Fruit fly (Drosophila melanogaster): ENCODE data around the gene fig.

Gene fig

dm6 chr3R:29757226-29757625, 23.0 kb downstream of the fig start:
- TF ChIP-seq CG32264 (GFP tag; optimal IDR thresholded peaks at IDR 0.05) (no peak), rgr (GFP tag; optimal IDR thresholded peaks at IDR 0.05) (peak; percentile 15), Rel (GFP tag; optimal IDR thresholded peaks at IDR 0.05) (no peak), Rel (tag; optimal IDR thresholded peaks at IDR 0.05) (peak; percentile 63)

DNA sequence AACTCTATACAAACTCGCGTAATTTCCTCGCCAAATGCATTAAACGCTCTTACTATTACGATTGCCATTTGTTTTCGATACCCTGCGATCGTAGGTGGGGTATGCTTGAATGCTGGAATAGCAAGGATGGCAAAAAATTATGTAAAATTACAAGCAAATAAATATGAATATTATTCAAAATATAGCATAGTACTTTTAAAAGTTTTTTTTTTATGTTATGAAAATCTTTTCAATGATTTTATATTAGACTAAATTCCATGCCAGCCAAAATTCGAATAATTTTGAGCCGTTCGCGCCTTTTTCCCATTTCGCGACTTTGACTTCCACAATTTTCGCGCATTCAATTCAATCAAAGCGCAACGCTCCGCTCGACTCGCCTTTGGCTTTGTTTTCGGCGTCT, 24.1 kb downstream of the fig start:
- no peak for TF ChIP-seq lola (GFP tag; optimal IDR thresholded peaks at IDR 0.05)
- no peak for TF ChIP-seq Hr78 (GFP tag; optimal IDR thresholded peaks at IDR 0.05)
- no peak for TF ChIP-seq br (GFP tag; optimal IDR thresholded peaks at IDR 0.05)
- TF ChIP-seq foxo (GFP tag; optimal IDR thresholded peaks at IDR 0.05) = no peak
- TF ChIP-seq sage (GFP tag; optimal IDR thresholded peaks at IDR 0.05) = no peak
- TF ChIP-seq rgr (GFP tag; optimal IDR thresholded peaks at IDR 0.05) = no peak
- TF ChIP-seq Dfd (GFP tag; optimal IDR thresholded peaks at IDR 0.05) = no peak
- no peak for TF ChIP-seq Myc (optimal IDR thresholded peaks at IDR 0.05)
- TF ChIP-seq woc (GFP tag; optimal IDR thresholded peaks at IDR 0.05) = no peak

- no peak for TF ChIP-seq br (GFP tag; optimal IDR thresholded peaks at IDR 0.05)
- peak in 1 of 2 experiments; percentile 1 for TF ChIP-seq foxo (GFP tag; optimal IDR thresholded peaks at IDR 0.05)
These were observed 25.0 kb downstream of the fig start for dm6 chr3R:29755248-29755647.

- TF ChIP-seq dsf (GFP tag; optimal IDR thresholded peaks at IDR 0.05; ENCODE audit: borderline replicate concordance) (no peak), N (GFP tag; optimal IDR thresholded peaks at IDR 0.05) (peak; percentile 61)
These were observed 30.8 kb downstream of the fig start for dm6 chr3R:29749304-29750066.

- TF ChIP-seq Sp1 (GFP tag; optimal IDR thresholded peaks at IDR 0.05) (peak; percentile 38), Mio (GFP tag; optimal IDR thresholded peaks at IDR 0.05) (no peak), CG32264 (GFP tag; optimal IDR thresholded peaks at IDR 0.05) (no peak), fru (GFP tag; optimal IDR thresholded peaks at IDR 0.05) (no peak), HLH106 (tag; optimal IDR thresholded peaks at IDR 0.05) (peak; percentile 61), h (GFP tag; optimal IDR thresholded peaks at IDR 0.05) (no peak), CrebA (GFP tag; optimal IDR thresholded peaks at IDR 0.05; ENCODE audit: borderline replicate concordance) (no peak), Rel (GFP tag; optimal IDR thresholded peaks at IDR 0.05) (no peak), Rel (tag; optimal IDR thresholded peaks at IDR 0.05) (peak; percentile 76), br (GFP tag; optimal IDR thresholded peaks at IDR 0.05) (no peak), Myc (optimal IDR thresholded peaks at IDR 0.05) (peak; percentile 30), sage (GFP tag; optimal IDR thresholded peaks at IDR 0.05) (no peak), dsf (GFP tag; optimal IDR thresholded peaks at IDR 0.05; ENCODE audit: borderline replicate concordance) (no peak), rgr (GFP tag; optimal IDR thresholded peaks at IDR 0.05) (peak; percentile 39), foxo (GFP tag; optimal IDR thresholded peaks at IDR 0.05) (no peak), lola (GFP tag; optimal IDR thresholded peaks at IDR 0.05) (no peak), Dfd (GFP tag; optimal IDR thresholded peaks at IDR 0.05) (no peak), ey (GFP tag; optimal IDR thresholded peaks at IDR 0.05) (no peak), Hnf4 (GFP tag; optimal IDR thresholded peaks at IDR 0.05) (no peak), CG9705 (GFP tag; optimal IDR thresholded peaks at IDR 0.05) (peak; percentile 10), Abd-B (GFP tag; optimal IDR thresholded peaks at IDR 0.05) (no peak), dl (GFP tag; optimal IDR thresholded peaks at IDR 0.05; ENCODE audit: insufficient read depth in 1 of 2, partially characterized antibody in 2 of 2) (no peak), brk (GFP tag; optimal IDR thresholded peaks at IDR 0.05) (no peak), usp (GFP tag; optimal IDR thresholded peaks at IDR 0.05) (no peak), Vsx2 (GFP tag; optimal IDR thresholded peaks at IDR 0.05; ENCODE audit: partially characterized antibody) (no peak), GATAd (GFP tag; optimal IDR thresholded peaks at IDR 0.05) (no peak), woc (GFP tag; optimal IDR thresholded peaks at IDR 0.05) (no peak), OdsH (GFP tag; optimal IDR thresholded peaks at IDR 0.05) (no peak), Hr78 (GFP tag; optimal IDR thresholded peaks at IDR 0.05) (no peak), Hr83 (GFP tag; optimal IDR thresholded peaks at IDR 0.05; ENCODE audit: poor library complexity, severe bottlenecking) (no peak), pan (optimal IDR thresholded peaks at IDR 0.05) (no peak), psq (GFP tag; optimal IDR thresholded peaks at IDR 0.05) (peak; percentile 35)
These were observed 31.5 kb downstream of the fig start, which contains the start of the genes ATPsyngamma and yata for dm6 chr3R:29748591-29749303. ATPsyngamma (minus strand) TSS chr3R:29749163. yata (plus strand) TSS chr3R:29749219.

All from whole organism, wandering third instar larva.